Worm (Caenorhabditis elegans) whole organism, late embryonic: ENCODE measurements around the gene srw-62.

Experiments used
- ceh-19 ChIP-seq: fragments of 200-800 bp; sonication (Bioruptor generic); optimal IDR thresholded peaks from 2 replicates; lab custom pipeline; 2018; ENCODE audit warnings: mild to moderate bottlenecking, missing genetic modification characterization, missing compliant biosample characterization
- ceh-45 ChIP-seq: fragments of 200-800 bp; sonication (Bioruptor generic); IDR thresholded peaks from 2 replicates; pipeline ENCODE4 v1.3.6; 2022; ENCODE audit warnings: missing genetic modification reagents, missing genetic modification characterization, missing compliant biosample characterization
- ceh-6 ChIP-seq: fragments of 200-800 bp; sonication (Bioruptor generic); optimal IDR thresholded peaks from 2 replicates; lab custom pipeline; 2018; ENCODE audit warnings: mild to moderate bottlenecking, missing genetic modification characterization, missing compliant biosample characterization
- ceh-9 ChIP-seq: sonication (generic microtip); optimal IDR thresholded peaks from 2 replicates; lab custom pipeline; 2016; ENCODE audit warnings: mild to moderate bottlenecking, missing genetic modification characterization, inconsistent platforms, missing compliant biosample characterization
- ets-4 ChIP-seq: sonication (generic microtip); optimal IDR thresholded peaks from 2 replicates; lab custom pipeline; 2016; ENCODE audit warnings: missing genetic modification characterization, missing compliant biosample characterization
- fkh-6 ChIP-seq: sonication (generic microtip); optimal IDR thresholded peaks from 2 replicates; lab custom pipeline; 2016; ENCODE audit warnings: missing genetic modification characterization, missing compliant biosample characterization
- pat-9 ChIP-seq: fragments of 200-800 bp; sonication (Bioruptor generic); optimal IDR thresholded peaks from 2 replicates; lab custom pipeline; 2018; ENCODE audit warnings: mild to moderate bottlenecking, missing genetic modification characterization, moderate library complexity, missing compliant biosample characterization
- pqm-1 ChIP-seq: sonication (generic microtip); optimal IDR thresholded peaks from 2 replicates; lab custom pipeline; 2016; ENCODE audit warnings: missing genetic modification characterization, missing compliant biosample characterization
- pros-1 ChIP-seq: fragments of 150-350 bp; optimal IDR thresholded peaks from 2 replicates; lab custom pipeline; 2014; ENCODE audit warnings: missing biosample characterization, missing genetic modification reagents, missing genetic modification characterization
- rnt-1 ChIP-seq: sonication (generic microtip); optimal IDR thresholded peaks from 2 replicates; lab custom pipeline; 2016; ENCODE audit warnings: missing genetic modification characterization, missing compliant biosample characterization
- unc-3 ChIP-seq, 2 experiments: fragments of 200-800 bp in 1 of 2; sonication (Bioruptor generic) in 1 of 2; sonication (generic microtip) in 1 of 2; conservative IDR thresholded peaks in 1 of 2; optimal IDR thresholded peaks in 1 of 2; 2 replicates each; pipeline versions ENCODE4 v1.3.6 to Lab custom; 2016 to 2022; ENCODE audit warnings: missing compliant biosample characterization in 2 of 2, missing genetic modification characterization in 2 of 2, missing genetic modification reagents in 1 of 2

- TF ChIP-seq ceh-9 (tag; lab: Kevin White, UChicago) (no peak), unc-3 (GFP tag; conservative IDR thresholded peaks at IDR 0.05; lab: Robert Waterston, UW) (no peak), unc-3 (tag; optimal IDR thresholded peaks at IDR 0.05; lab: Kevin White, UChicago) (no peak), pqm-1 (tag; lab: Kevin White, UChicago) (no peak), pros-1 (tag; lab: Kevin White, UChicago) (no peak), fkh-6 (tag; lab: Kevin White, UChicago) (no peak), ceh-45 (no peak), ets-4 (tag; lab: Kevin White, UChicago) (no peak), pat-9 (tag; lab: Kevin White, UChicago) (no peak), ceh-6 (GFP tag; lab: Kevin White, UChicago) (no peak), ceh-19 (no peak), rnt-1 (tag; lab: Kevin White, UChicago) (no peak)
Observed at ce11 chrII:7810162-7810868, 14.9 kb upstream of the srw-62 start.
